In the genomic region with DNA sequence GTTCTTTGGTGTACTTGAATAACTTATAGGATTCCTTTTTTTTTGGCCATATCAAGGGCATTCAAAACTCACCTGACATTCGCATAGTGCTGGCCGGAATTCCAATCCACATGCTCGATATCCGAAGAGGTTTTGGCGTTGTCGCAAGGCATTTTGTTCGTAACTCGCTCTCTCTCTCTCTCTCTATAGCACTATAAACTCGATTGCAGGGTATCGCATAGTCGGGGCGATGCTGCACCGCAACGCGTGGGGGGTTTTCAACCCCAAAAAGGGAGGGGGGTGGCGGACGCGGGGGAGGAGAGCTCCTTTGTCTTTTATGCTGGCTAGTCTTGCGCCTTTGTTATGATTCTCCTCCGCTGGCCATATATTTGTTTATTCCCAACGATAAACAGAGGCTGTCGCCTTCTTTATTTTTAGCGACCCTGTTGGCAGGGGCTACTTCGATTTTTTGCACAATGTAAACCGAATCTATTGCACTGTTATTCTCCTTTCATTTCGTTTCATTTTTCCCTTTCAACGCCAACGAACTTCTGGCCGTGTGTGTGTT, we compare ENCODE assay signal across 1 fruit fly cellular context.
TF ChIP-seq lines count a peak whose summit lies in the region.

No protein-coding gene starts in this region.

TF ChIP-seq in whole organism, embryonic, 481 proteins besides CTCF, POLR2A, EP300 and RAD21 (continued from another document and continues in another):
- TF ChIP-seq mld (GFP tag; IDR thresholded peaks at IDR 0.05; lab: Robert Waterston, UW; ENCODE audit: partially characterized antibody) = no peak
- TF ChIP-seq gem (tag; optimal IDR thresholded peaks at IDR 0.05; lab: Kevin White, UChicago) = peak; percentile 24
- no peak for TF ChIP-seq C15 (GFP tag; IDR thresholded peaks at IDR 0.05; lab: Robert Waterston, UW)
- no peak for TF ChIP-seq Abd-B (GFP tag; optimal IDR thresholded peaks at IDR 0.05; lab: Kevin White, UChicago)
- TF ChIP-seq CG14667 (GFP tag; IDR thresholded peaks at IDR 0.05; lab: Robert Waterston, UW) = no peak
- no peak for TF ChIP-seq HLH3B (GFP tag; IDR thresholded peaks at IDR 0.05; lab: Robert Waterston, UW)
- TF ChIP-seq CG9876 (GFP tag; optimal IDR thresholded peaks at IDR 0.05; lab: Kevin White, UChicago) = no peak
- TF ChIP-seq CG6272 (GFP tag; IDR thresholded peaks at IDR 0.05; lab: Robert Waterston, UW) = no peak
- TF ChIP-seq CG1647 (GFP tag; optimal IDR thresholded peaks at IDR 0.05; lab: Kevin White, UChicago) = no peak
- TF ChIP-seq ro (GFP tag; IDR thresholded peaks at IDR 0.05; lab: Robert Waterston, UW) = no peak
- TF ChIP-seq CG12219 (GFP tag; optimal IDR thresholded peaks at IDR 0.05; lab: Kevin White, UChicago) = no peak
- no peak for TF ChIP-seq amos (GFP tag; IDR thresholded peaks at IDR 0.05; lab: Robert Waterston, UW; ENCODE audit: partially characterized antibody)
- no peak for TF ChIP-seq CG17912 (GFP tag; optimal IDR thresholded peaks at IDR 0.05; lab: Kevin White, UChicago)
- 0 out of 3 replicates have a peak, but pooled peaks have one; percentile 45 for TF ChIP-seq CG2199 (GFP tag; IDR thresholded peaks at IDR 0.05; lab: Robert Waterston, UW)
- no peak for TF ChIP-seq exex (tag; optimal IDR thresholded peaks at IDR 0.05; lab: Kevin White, UChicago)
- no peak for TF ChIP-seq Lpt (GFP tag; optimal IDR thresholded peaks at IDR 0.05; lab: Kevin White, UChicago)
- TF ChIP-seq CG12659 (GFP tag; optimal IDR thresholded peaks at IDR 0.05; lab: Kevin White, UChicago) = no peak
- TF ChIP-seq CG12744 (GFP tag; optimal IDR thresholded peaks at IDR 0.05; lab: Kevin White, UChicago) = no peak
- no peak for TF ChIP-seq CG17186 (GFP tag; optimal IDR thresholded peaks at IDR 0.05; lab: Kevin White, UChicago)
- no peak for TF ChIP-seq ranshi (GFP tag; IDR thresholded peaks at IDR 0.05; lab: Robert Waterston, UW)
- TF ChIP-seq CG30403 (GFP tag; optimal IDR thresholded peaks at IDR 0.05; lab: Kevin White, UChicago) = no peak
- TF ChIP-seq org-1 (GFP tag; optimal IDR thresholded peaks at IDR 0.05; lab: Kevin White, UChicago) = no peak
- peak; percentile 38; the same call in 1 of the 3 replicates for TF ChIP-seq CG6175 (GFP tag; IDR thresholded peaks at IDR 0.05; lab: Robert Waterston, UW)
- TF ChIP-seq CG9609 (GFP tag; optimal IDR thresholded peaks at IDR 0.05; lab: Kevin White, UChicago) = no peak
- TF ChIP-seq sens (GFP tag; lab: Kevin White, UChicago) = no peak
- TF ChIP-seq br (optimal IDR thresholded peaks at IDR 0.05; lab: Kevin White, UChicago) = no peak
- peak; percentile 69 for TF ChIP-seq crol (GFP tag; IDR thresholded peaks at IDR 0.05; lab: Robert Waterston, UW)
- TF ChIP-seq Med (GFP tag; lab: Kevin White, UChicago) = no peak
- peak; percentile 16 for TF ChIP-seq HHEX (GFP tag; optimal IDR thresholded peaks at IDR 0.05; lab: Kevin White, UChicago)
- TF ChIP-seq CG7839 (tag; optimal IDR thresholded peaks at IDR 0.05; lab: Kevin White, UChicago) = peak; percentile 13
- TF ChIP-seq CG12236 (GFP tag; optimal IDR thresholded peaks at IDR 0.05; lab: Kevin White, UChicago) = no peak
- no peak for TF ChIP-seq CG13123 (GFP tag; optimal IDR thresholded peaks at IDR 0.05; lab: Kevin White, UChicago)
- TF ChIP-seq CG1024 (GFP tag; IDR thresholded peaks at IDR 0.05; lab: Robert Waterston, UW) = peak; percentile 23; the same call in 1 of the 2 replicates
- TF ChIP-seq sisA (GFP tag; IDR thresholded peaks at IDR 0.05; lab: Robert Waterston, UW) = no peak
- TF ChIP-seq sens-2 (GFP tag; IDR thresholded peaks at IDR 0.05; lab: Robert Waterston, UW) = no peak
- TF ChIP-seq en (GFP tag; optimal IDR thresholded peaks at IDR 0.05; lab: Kevin White, UChicago) = no peak
- TF ChIP-seq NC2β (GFP tag; optimal IDR thresholded peaks at IDR 0.05; lab: Kevin White, UChicago) = no peak
- TF ChIP-seq ci (GFP tag; IDR thresholded peaks at IDR 0.05; lab: Robert Waterston, UW) = peak; percentile 54; the same call in 2 of the 3 replicates
- no peak for TF ChIP-seq Dip3 (GFP tag; optimal IDR thresholded peaks at IDR 0.05; lab: Kevin White, UChicago)
- TF ChIP-seq B-H1 (GFP tag; IDR thresholded peaks at IDR 0.05; lab: Robert Waterston, UW) = no peak; the same call in 2 of the 3 replicates
- no peak for TF ChIP-seq CG4328 (GFP tag; optimal IDR thresholded peaks at IDR 0.05; lab: Kevin White, UChicago)
- TF ChIP-seq CG6854 (GFP tag; optimal IDR thresholded peaks at IDR 0.05; lab: Kevin White, UChicago) = no peak
- TF ChIP-seq CG1603 (tag; optimal IDR thresholded peaks at IDR 0.05; lab: Kevin White, UChicago) = peak; percentile 35
- no peak for TF ChIP-seq kay (GFP tag; optimal IDR thresholded peaks at IDR 0.05; lab: Kevin White, UChicago)
- no peak for TF ChIP-seq repo (GFP tag; optimal IDR thresholded peaks at IDR 0.05; lab: Kevin White, UChicago)
- no peak for TF ChIP-seq Sry-β (GFP tag; optimal IDR thresholded peaks at IDR 0.05; lab: Kevin White, UChicago)
- TF ChIP-seq Nf-YC (tag; optimal IDR thresholded peaks at IDR 0.05; lab: Kevin White, UChicago) = no peak
- TF ChIP-seq CG10431 (GFP tag; optimal IDR thresholded peaks at IDR 0.05; lab: Kevin White, UChicago) = no peak
- no peak for TF ChIP-seq prd (optimal IDR thresholded peaks at IDR 0.05; lab: Kevin White, UChicago)
- peak; percentile 31; the same call in 1 of the 3 replicates for TF ChIP-seq prd (GFP tag; IDR thresholded peaks at IDR 0.05; lab: Robert Waterston, UW)
- TF ChIP-seq CG34376 (GFP tag; optimal IDR thresholded peaks at IDR 0.05; lab: Kevin White, UChicago) = no peak
- no peak for TF ChIP-seq wdn (GFP tag; IDR thresholded peaks at IDR 0.05; lab: Robert Waterston, UW)
- TF ChIP-seq odd (GFP tag; optimal IDR thresholded peaks at IDR 0.05; lab: Kevin White, UChicago) = no peak
- no peak for TF ChIP-seq Oaz (GFP tag; IDR thresholded peaks at IDR 0.05; lab: Robert Waterston, UW)
- TF ChIP-seq pzg (GFP tag; optimal IDR thresholded peaks at IDR 0.05; lab: Kevin White, UChicago) = no peak
- TF ChIP-seq Camta (GFP tag; optimal IDR thresholded peaks at IDR 0.05; lab: Kevin White, UChicago) = no peak
- TF ChIP-seq TFAM (GFP tag; optimal IDR thresholded peaks at IDR 0.05; lab: Kevin White, UChicago) = no peak
- no peak for TF ChIP-seq sr (GFP tag; IDR thresholded peaks at IDR 0.05; lab: Robert Waterston, UW)
- 0 out of 2 replicates have a peak, but pooled peaks have one; percentile 21 for TF ChIP-seq Atf6 (GFP tag; IDR thresholded peaks at IDR 0.05; lab: Robert Waterston, UW)
- TF ChIP-seq CG17328 (GFP tag; IDR thresholded peaks at IDR 0.05; lab: Robert Waterston, UW) = no peak
- TF ChIP-seq GATAe (GFP tag; conservative IDR thresholded peaks at IDR 0.05; lab: Robert Waterston, UW) = no peak
- TF ChIP-seq CoRest (tag; optimal IDR thresholded peaks at IDR 0.05; lab: Kevin White, UChicago) = no peak
- no peak for TF ChIP-seq Hmr (GFP tag; optimal IDR thresholded peaks at IDR 0.05; lab: Kevin White, UChicago)
- TF ChIP-seq pan (optimal IDR thresholded peaks at IDR 0.05; lab: Kevin White, UChicago) = peak in 1 of 2 experiments; percentile 46
- TF ChIP-seq pan (GFP tag; optimal IDR thresholded peaks at IDR 0.05 in 1 of 2, IDR thresholded peaks at IDR 0.05 in 1 of 2) = peak in 1 of 2 experiments; percentile 7
- TF ChIP-seq CG10209 (GFP tag; optimal IDR thresholded peaks at IDR 0.05; lab: Kevin White, UChicago) = no peak
- no peak for TF ChIP-seq CG13894 (tag; optimal IDR thresholded peaks at IDR 0.05; lab: Kevin White, UChicago)
- TF ChIP-seq unc-4 (GFP tag; IDR thresholded peaks at IDR 0.05; lab: Robert Waterston, UW; ENCODE audit: partially characterized antibody) = no peak
- no peak for TF ChIP-seq MESR4 (GFP tag; optimal IDR thresholded peaks at IDR 0.05; lab: Kevin White, UChicago)
- TF ChIP-seq Xrp1 (GFP tag; IDR thresholded peaks at IDR 0.05; lab: Robert Waterston, UW) = no peak
- TF ChIP-seq bowl (GFP tag; IDR thresholded peaks at IDR 0.05; lab: Robert Waterston, UW) = no peak
- TF ChIP-seq CG5180 (GFP tag; optimal IDR thresholded peaks at IDR 0.05; lab: Kevin White, UChicago) = peak; percentile 18
- 0 out of 3 replicates have a peak, but pooled peaks have one; percentile 13 for TF ChIP-seq Opbp (GFP tag; IDR thresholded peaks at IDR 0.05; lab: Robert Waterston, UW; ENCODE audit: partially characterized antibody)
- peak; percentile 1 for TF ChIP-seq CG10654 (GFP tag; optimal IDR thresholded peaks at IDR 0.05; lab: Kevin White, UChicago)
- no peak for TF ChIP-seq Ets97D (GFP tag; optimal IDR thresholded peaks at IDR 0.05; lab: Kevin White, UChicago)
- TF ChIP-seq Hmx (GFP tag; optimal IDR thresholded peaks at IDR 0.05; lab: Kevin White, UChicago) = no peak
- no peak for TF ChIP-seq Chrac-16 (GFP tag; optimal IDR thresholded peaks at IDR 0.05; lab: Kevin White, UChicago)
- no peak for TF ChIP-seq CG10321 (GFP tag; IDR thresholded peaks at IDR 0.05; lab: Robert Waterston, UW)
- TF ChIP-seq fu2 (GFP tag; optimal IDR thresholded peaks at IDR 0.05; lab: Kevin White, UChicago) = no peak
- TF ChIP-seq CG14441 (GFP tag; IDR thresholded peaks at IDR 0.05; lab: Robert Waterston, UW) = 0 out of 2 replicates have a peak, but pooled peaks have one; percentile 8
- no peak for TF ChIP-seq CG12155 (GFP tag; optimal IDR thresholded peaks at IDR 0.05; lab: Kevin White, UChicago)
- peak; percentile 90 for TF ChIP-seq D19B (GFP tag; optimal IDR thresholded peaks at IDR 0.05; lab: Kevin White, UChicago)
- TF ChIP-seq CG17385 (GFP tag; optimal IDR thresholded peaks at IDR 0.05; lab: Kevin White, UChicago) = no peak
- no peak for TF ChIP-seq bsh (GFP tag; optimal IDR thresholded peaks at IDR 0.05; lab: Kevin White, UChicago)
- TF ChIP-seq dmrt11E (tag; optimal IDR thresholded peaks at IDR 0.05; lab: Kevin White, UChicago) = no peak
- TF ChIP-seq pfk (GFP tag; optimal IDR thresholded peaks at IDR 0.05; lab: Kevin White, UChicago) = no peak
- no peak for TF ChIP-seq CG1832 (GFP tag; optimal IDR thresholded peaks at IDR 0.05; lab: Kevin White, UChicago)
- TF ChIP-seq Drgx (GFP tag; IDR thresholded peaks at IDR 0.05; lab: Robert Waterston, UW) = peak; percentile 42; the same call in 1 of the 2 replicates
- TF ChIP-seq crc (GFP tag; optimal IDR thresholded peaks at IDR 0.05; lab: Kevin White, UChicago) = no peak
- no peak for TF ChIP-seq CG8281 (tag; optimal IDR thresholded peaks at IDR 0.05; lab: Kevin White, UChicago)
- TF ChIP-seq dati (GFP tag; IDR thresholded peaks at IDR 0.05; lab: Robert Waterston, UW) = no peak
- no peak for TF ChIP-seq Dfd (GFP tag; optimal IDR thresholded peaks at IDR 0.05; lab: Kevin White, UChicago)
- no peak for TF ChIP-seq insv (GFP tag; optimal IDR thresholded peaks at IDR 0.05; lab: Kevin White, UChicago)
- TF ChIP-seq sima (GFP tag; optimal IDR thresholded peaks at IDR 0.05; lab: Kevin White, UChicago) = no peak
- no peak for TF ChIP-seq Hey (tag; optimal IDR thresholded peaks at IDR 0.05; lab: Kevin White, UChicago)
- peak; percentile 6 for TF ChIP-seq CG9727 (GFP tag; optimal IDR thresholded peaks at IDR 0.05; lab: Kevin White, UChicago)
- TF ChIP-seq CG15601 (tag; optimal IDR thresholded peaks at IDR 0.05; lab: Kevin White, UChicago) = no peak
- TF ChIP-seq CG34422 (GFP tag; IDR thresholded peaks at IDR 0.05; lab: Robert Waterston, UW) = 0 out of 3 replicates have a peak, but pooled peaks have one; percentile 15
- no peak for TF ChIP-seq CG18619 (GFP tag; optimal IDR thresholded peaks at IDR 0.05; lab: Kevin White, UChicago)
- TF ChIP-seq ind (GFP tag; optimal IDR thresholded peaks at IDR 0.05; lab: Kevin White, UChicago) = no peak
- TF ChIP-seq vfl (GFP tag; optimal IDR thresholded peaks at IDR 0.05; lab: Kevin White, UChicago) = no peak
- no peak for TF ChIP-seq H2.0 (GFP tag; IDR thresholded peaks at IDR 0.05; lab: Robert Waterston, UW)
- TF ChIP-seq CG15269 (tag; optimal IDR thresholded peaks at IDR 0.05; lab: Kevin White, UChicago) = no peak
- TF ChIP-seq Doc3 (GFP tag; IDR thresholded peaks at IDR 0.05; lab: Robert Waterston, UW; ENCODE audit: partially characterized antibody) = no peak
- no peak for TF ChIP-seq pb (GFP tag; optimal IDR thresholded peaks at IDR 0.05; lab: Kevin White, UChicago)
- no peak for TF ChIP-seq CG4730 (GFP tag; IDR thresholded peaks at IDR 0.05; lab: Robert Waterston, UW)
- no peak for TF ChIP-seq CG18764 (GFP tag; optimal IDR thresholded peaks at IDR 0.05; lab: Kevin White, UChicago)
- no peak for TF ChIP-seq CG17359 (tag; optimal IDR thresholded peaks at IDR 0.05; lab: Kevin White, UChicago)
- no peak for TF ChIP-seq Asciz (GFP tag; optimal IDR thresholded peaks at IDR 0.05; lab: Kevin White, UChicago)
- TF ChIP-seq sd (tag; optimal IDR thresholded peaks at IDR 0.05; lab: Kevin White, UChicago) = peak; percentile 30
- no peak for TF ChIP-seq CG4404 (GFP tag; IDR thresholded peaks at IDR 0.05; lab: Robert Waterston, UW)
- no peak for TF ChIP-seq CG6683 (GFP tag; optimal IDR thresholded peaks at IDR 0.05; lab: Kevin White, UChicago)
- TF ChIP-seq phol (tag; optimal IDR thresholded peaks at IDR 0.05; lab: Kevin White, UChicago) = peak; percentile 4
- peak; percentile 30 for TF ChIP-seq sug (tag; optimal IDR thresholded peaks at IDR 0.05; lab: Kevin White, UChicago)
- TF ChIP-seq CG6791 (GFP tag; IDR thresholded peaks at IDR 0.05; lab: Robert Waterston, UW; ENCODE audit: partially characterized antibody) = no peak
- TF ChIP-seq CG16863 (GFP tag; optimal IDR thresholded peaks at IDR 0.05; lab: Kevin White, UChicago) = no peak
- TF ChIP-seq wek (GFP tag; optimal IDR thresholded peaks at IDR 0.05; lab: Kevin White, UChicago) = no peak
- TF ChIP-seq CG10274 (GFP tag; optimal IDR thresholded peaks at IDR 0.05; lab: Kevin White, UChicago) = peak; percentile 35
- no peak for TF ChIP-seq dimm (GFP tag; IDR thresholded peaks at IDR 0.05; lab: Robert Waterston, UW)
- no peak for TF ChIP-seq stwl (tag; optimal IDR thresholded peaks at IDR 0.05; lab: Kevin White, UChicago)
- peak; percentile 39; the same call in 1 of the 3 replicates for TF ChIP-seq CG7357 (GFP tag; IDR thresholded peaks at IDR 0.05; lab: Robert Waterston, UW)
- TF ChIP-seq CG9797 (GFP tag; optimal IDR thresholded peaks at IDR 0.05; lab: Kevin White, UChicago) = no peak
- no peak for TF ChIP-seq ewg (GFP tag; optimal IDR thresholded peaks at IDR 0.05; lab: Kevin White, UChicago)
- TF ChIP-seq CG2116 (GFP tag; optimal IDR thresholded peaks at IDR 0.05; lab: Kevin White, UChicago) = no peak
- TF ChIP-seq HLH54F (GFP tag; optimal IDR thresholded peaks at IDR 0.05; lab: Kevin White, UChicago) = no peak
- TF ChIP-seq CG11247 (GFP tag; IDR thresholded peaks at IDR 0.05; lab: Robert Waterston, UW) = 0 out of 2 replicates have a peak, but pooled peaks have one; percentile 11
- TF ChIP-seq otp (GFP tag; IDR thresholded peaks at IDR 0.05; lab: Robert Waterston, UW) = 0 out of 3 replicates have a peak, but pooled peaks have one; percentile 38
- TF ChIP-seq CG15514 (GFP tag; optimal IDR thresholded peaks at IDR 0.05; lab: Kevin White, UChicago) = no peak
